Worm (Caenorhabditis elegans) whole organism, young adult: Measurements from ENCODE around the gene nemt-1.

Experiments
- C17E4.6 ChIP-seq: fragments of 200-800 bp; sonication (Bioruptor generic); IDR thresholded peaks from 2 replicates; pipeline ENCODE4 v1.3.6; 2022; ENCODE audit warnings: missing genetic modification reagents, missing genetic modification characterization, missing compliant biosample characterization
- F52B5.7 ChIP-seq: sonication (generic microtip); optimal IDR thresholded peaks from 2 replicates; lab custom pipeline; 2016; ENCODE audit warnings: mild to moderate bottlenecking, missing genetic modification characterization, missing compliant biosample characterization
- F57C9.4 ChIP-seq: sonication (generic microtip); optimal IDR thresholded peaks from 2 replicates; lab custom pipeline; 2017; ENCODE audit warnings: mild to moderate bottlenecking, missing genetic modification characterization, missing compliant biosample characterization
- Y67H2A.10 ChIP-seq: fragments of 200-800 bp; sonication (Bioruptor generic); conservative IDR thresholded peaks from 2 replicates; pipeline ENCODE4 v1.3.6; 2022; ENCODE audit warnings: missing genetic modification reagents, missing genetic modification characterization, missing compliant biosample characterization
- Y95B8A.8 ChIP-seq: fragments of 200-800 bp; sonication (Bioruptor generic); IDR thresholded peaks from 2 replicates; pipeline ENCODE4 v1.3.6; 2022; ENCODE audit warnings: missing genetic modification reagents, missing genetic modification characterization, missing compliant biosample characterization
- atf-7 ChIP-seq: sonication (generic microtip); optimal IDR thresholded peaks from 2 replicates; lab custom pipeline; 2017; ENCODE audit warnings: mild to moderate bottlenecking, missing genetic modification characterization, missing compliant biosample characterization
- ceh-58 ChIP-seq: fragments of 200-800 bp; sonication (Bioruptor generic); IDR thresholded peaks from 2 replicates; pipeline ENCODE4 v1.3.6; 2022; ENCODE audit warnings: missing genetic modification characterization, missing compliant biosample characterization
- die-1 ChIP-seq: sonication (generic microtip); optimal IDR thresholded peaks from 2 replicates; lab custom pipeline; 2016; ENCODE audit warnings: missing genotype, mild to moderate bottlenecking, missing genetic modification characterization, missing compliant biosample characterization
- egrh-3 ChIP-seq: fragments of 200-800 bp; sonication (Bioruptor generic); IDR thresholded peaks from 2 replicates; pipeline ENCODE4 v1.3.6; 2022; ENCODE audit warnings: missing genetic modification reagents, missing genetic modification characterization, missing compliant biosample characterization
- hlh-12 ChIP-seq: sonication (generic microtip); optimal IDR thresholded peaks from 2 replicates; lab custom pipeline; 2016; ENCODE audit warnings: missing genetic modification characterization, missing compliant biosample characterization
- hmg-1.2 ChIP-seq: fragments of 200-800 bp; sonication (Bioruptor generic); IDR thresholded peaks from 2 replicates; pipeline ENCODE4 v1.3.6; 2022; ENCODE audit warnings: missing genetic modification reagents, missing genetic modification characterization, missing compliant biosample characterization
- mcd-1 ChIP-seq: fragments of 200-800 bp; sonication (Bioruptor generic); IDR thresholded peaks from 2 replicates; pipeline ENCODE4 v1.3.6; 2022; ENCODE audit warnings: missing genetic modification reagents, missing genetic modification characterization, missing compliant biosample characterization
- nfya-2 ChIP-seq: fragments of 200-800 bp; sonication (Bioruptor generic); IDR thresholded peaks from 2 replicates; pipeline ENCODE4 v1.3.6; 2022; ENCODE audit warnings: missing genetic modification reagents, missing genetic modification characterization, missing compliant biosample characterization
- nhr-120 ChIP-seq: fragments of 200-800 bp; sonication (Bioruptor generic); IDR thresholded peaks from 2 replicates; pipeline ENCODE4 v1.3.6; 2022; ENCODE audit warnings: missing genetic modification characterization, missing compliant biosample characterization
- nhr-80 ChIP-seq: sonication (generic microtip); optimal IDR thresholded peaks from 2 replicates; lab custom pipeline; 2016; ENCODE audit warnings: missing genetic modification characterization, missing compliant biosample characterization
- snpc-1.3 ChIP-seq: sonication (generic microtip); optimal IDR thresholded peaks from 2 replicates; lab custom pipeline; 2017; ENCODE audit warnings: missing genetic modification characterization, mild to moderate bottlenecking, missing compliant biosample characterization, antibody characterized with exemption, moderate library complexity, missing genotype, missing genetic modification reagents; ENCODE audit not compliant: insufficient read depth
- unc-130 ChIP-seq: sonication (generic microtip); optimal IDR thresholded peaks from 2 replicates; lab custom pipeline; 2016; ENCODE audit warnings: missing genetic modification reagents, missing genetic modification characterization, missing compliant biosample characterization
- ztf-25 ChIP-seq: fragments of 200-800 bp; sonication (Bioruptor generic); IDR thresholded peaks from 2 replicates; pipeline ENCODE4 v1.3.6; 2022; ENCODE audit warnings: missing genetic modification reagents, missing genetic modification characterization, missing compliant biosample characterization
- ztf-28 ChIP-seq: fragments of 200-800 bp; sonication (Bioruptor generic); IDR thresholded peaks from 2 replicates; pipeline ENCODE4 v1.3.6; 2022; ENCODE audit warnings: missing genetic modification reagents, missing genetic modification characterization, missing compliant biosample characterization

Gene nemt-1

DNA sequence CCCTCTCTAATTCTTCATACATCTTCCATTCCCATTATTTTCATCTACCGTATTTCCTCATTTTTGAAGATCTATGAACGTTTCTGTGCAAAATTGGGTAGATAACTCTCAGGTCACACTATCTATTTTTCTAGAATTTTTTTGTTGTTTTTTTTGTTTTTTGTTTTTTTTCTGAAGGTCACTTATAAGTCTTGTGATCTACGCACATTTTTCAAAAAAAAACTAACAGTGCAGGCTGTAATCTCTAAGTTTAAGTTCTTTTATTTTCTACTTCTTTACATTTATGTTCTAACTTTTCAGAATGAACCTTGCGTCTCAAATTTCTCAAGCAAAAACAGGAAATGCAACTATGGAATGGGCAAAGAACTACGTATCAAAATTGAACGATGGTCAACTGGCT lies 49.4 kb downstream of the nemt-1 start, which contains the start of gene flh-3:
Gene flh-3 (plus strand): TSS at position 301 of the 400 bp plus-strand sequence.
- TF ChIP-seq ztf-28 (GFP tag; lab: Robert Waterston, UW): no peak
- TF ChIP-seq hlh-12 (tag; lab: Kevin White, UChicago): no peak
- TF ChIP-seq nfya-2 (GFP tag; lab: Robert Waterston, UW): no peak
- no peak for TF ChIP-seq ceh-58 (GFP tag; lab: Robert Waterston, UW)
- TF ChIP-seq atf-7 (tag; lab: Kevin White, UChicago): no peak
- no peak for TF ChIP-seq ztf-25
- TF ChIP-seq, all 124 proteins: peak for 0

DNA sequence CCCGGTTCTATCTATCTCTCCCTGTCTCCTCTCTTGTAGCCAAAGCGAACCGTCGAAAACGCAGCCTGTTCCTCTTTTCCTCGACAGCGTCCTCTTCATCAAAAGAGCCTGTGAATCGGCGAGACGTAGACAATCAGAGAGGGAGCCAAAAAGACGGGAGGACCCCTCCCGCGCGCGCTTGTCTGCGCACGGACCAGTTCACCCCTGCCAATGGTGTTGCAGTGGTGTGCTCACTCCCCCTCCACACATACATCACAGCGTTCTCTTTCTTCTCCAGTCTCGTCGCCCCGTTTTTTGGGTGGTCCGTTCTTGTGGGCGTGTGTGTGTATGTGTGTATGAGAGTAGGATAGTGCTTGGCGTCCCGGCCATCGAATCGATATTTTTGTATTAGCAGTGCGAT lies 50.3 kb downstream of the nemt-1 start:
- TF ChIP-seq F52B5.7: no peak
- TF ChIP-seq mcd-1 (GFP tag; lab: Robert Waterston, UW): no peak
- TF ChIP-seq nhr-80 (tag; lab: Kevin White, UChicago): no peak
- no peak for TF ChIP-seq Y95B8A.8
- no peak for TF ChIP-seq nhr-120
- no peak for TF ChIP-seq F57C9.4
- TF ChIP-seq unc-130: no peak
- peak; percentile 65; the same call in 1 of the 2 replicates for TF ChIP-seq egrh-3 (GFP tag; lab: Robert Waterston, UW)
- TF ChIP-seq die-1 (tag; lab: Kevin White, UChicago): no peak
- TF ChIP-seq hmg-1.2 (GFP tag; lab: Robert Waterston, UW): peak; percentile 35; the same call in 1 of the 2 replicates
- no peak for TF ChIP-seq Y67H2A.10
- TF ChIP-seq C17E4.6 (GFP tag; lab: Robert Waterston, UW): 0 out of 2 replicates have a peak, but pooled peaks have one; percentile 25
- TF ChIP-seq snpc-1.3 (tag; lab: Kevin White, UChicago): no peak
